Fruit fly (Drosophila melanogaster) whole organism, embryonic: ENCODE measurements around the gene CG34107.

Source experiments
- ATbp ChIP-seq: fragments of 200-800 bp; sonication (Bioruptor generic); optimal IDR thresholded peaks from 2 replicates; lab custom pipeline; 2017; ENCODE audit warnings: missing biosample characterization, mild to moderate bottlenecking, missing genetic modification characterization, missing genetic modification reagents
- Blimp-1 ChIP-seq: fragments of 200-800 bp; sonication (Bioruptor generic); optimal IDR thresholded peaks from 3 replicates; lab custom pipeline; 2018; ENCODE audit warnings: missing biosample characterization, missing genetic modification characterization, mild to moderate bottlenecking, moderate library complexity, missing genetic modification reagents
- CG11456 ChIP-seq: fragments of 200-800 bp; sonication (Bioruptor generic); IDR thresholded peaks from 3 replicates; pipeline ENCODE4 v1.3.6; 2022; ENCODE audit warnings: missing biosample characterization, missing genetic modification characterization
- CG11560 ChIP-seq: fragments of 200-800 bp; sonication (Bioruptor generic); IDR thresholded peaks from 3 replicates; pipeline ENCODE4 v1.3.6; 2022; ENCODE audit warnings: missing biosample characterization, missing genetic modification characterization
- CG12104 ChIP-seq: fragments of 200-800 bp; sonication (Bioruptor generic); optimal IDR thresholded peaks from 3 replicates; lab custom pipeline; 2016; ENCODE audit warnings: missing biosample characterization, missing genetic modification characterization
- CG12744 ChIP-seq: fragments of 200-800 bp; sonication (Bioruptor generic); optimal IDR thresholded peaks from 2 replicates; lab custom pipeline; 2016; ENCODE audit warnings: missing biosample characterization, missing genetic modification characterization
- CG14050 ChIP-seq: fragments of 200-800 bp; sonication (Bioruptor generic); IDR thresholded peaks from 3 replicates; pipeline ENCODE4 v1.3.6; 2022; ENCODE audit warnings: missing biosample characterization, missing genetic modification characterization
- CG1792 ChIP-seq: fragments of 200-800 bp; sonication (Bioruptor generic); optimal IDR thresholded peaks from 2 replicates; lab custom pipeline; 2016; ENCODE audit warnings: missing biosample characterization, missing genetic modification characterization
- CG18764 ChIP-seq: fragments of 200-800 bp; sonication (Bioruptor generic); optimal IDR thresholded peaks from 3 replicates; lab custom pipeline; 2016; ENCODE audit warnings: missing biosample characterization, missing genetic modification characterization
- CG2129 ChIP-seq: fragments of 200-800 bp; sonication (Bioruptor generic); IDR thresholded peaks from 2 replicates; pipeline ENCODE4 v1.3.6; 2022; ENCODE audit warnings: missing biosample characterization, missing genetic modification characterization; ENCODE audit not compliant: partially characterized antibody
- CG2889 ChIP-seq: fragments of 200-800 bp; sonication (Bioruptor generic); IDR thresholded peaks from 3 replicates; pipeline ENCODE4 v1.3.6; 2022; ENCODE audit warnings: missing biosample characterization, missing genetic modification characterization
- CG32532 ChIP-seq: fragments of 200-800 bp; sonication (Bioruptor generic); IDR thresholded peaks from 2 replicates; pipeline ENCODE4 v1.3.6; 2022; ENCODE audit warnings: missing biosample characterization, missing genetic modification characterization
- CG3847 ChIP-seq: fragments of 200-800 bp; sonication (Bioruptor generic); IDR thresholded peaks from 2 replicates; pipeline ENCODE4 v1.3.6; 2022; ENCODE audit warnings: missing biosample characterization, missing genetic modification characterization
- CG4730 ChIP-seq: fragments of 200-800 bp; sonication (Bioruptor generic); IDR thresholded peaks from 2 replicates; pipeline ENCODE4 v1.3.6; 2022; ENCODE audit warnings: missing biosample characterization, missing genetic modification characterization
- CG6689 ChIP-seq: fragments of 200-800 bp; sonication (Bioruptor generic); IDR thresholded peaks from 2 replicates; pipeline ENCODE4 v1.3.6; 2022; ENCODE audit warnings: missing biosample characterization, missing genetic modification characterization
- CG7928 ChIP-seq: fragments of 200-800 bp; sonication (Bioruptor generic); optimal IDR thresholded peaks from 2 replicates; lab custom pipeline; 2017; ENCODE audit warnings: missing biosample characterization, mild to moderate bottlenecking, missing genetic modification characterization
- CG8281 ChIP-seq: fragments of 200-800 bp; sonication (Bioruptor generic); optimal IDR thresholded peaks from 2 replicates; lab custom pipeline; 2018; ENCODE audit warnings: missing biosample characterization, mild to moderate bottlenecking, missing genetic modification characterization, moderate library complexity
- CG8924 ChIP-seq: fragments of 200-800 bp; optimal IDR thresholded peaks from 3 replicates; lab custom pipeline; 2019; ENCODE audit warnings: missing biosample characterization, mild to moderate bottlenecking, missing genetic modification characterization, moderate library complexity
- CG9932 ChIP-seq: fragments of 200-800 bp; sonication (Bioruptor generic); IDR thresholded peaks from 2 replicates; pipeline ENCODE4 v1.3.6; 2022; ENCODE audit warnings: missing biosample characterization, missing genetic modification characterization
- CTCF ChIP-seq: fragments of 200-800 bp; sonication (Bioruptor generic); optimal IDR thresholded peaks from 2 replicates; lab custom pipeline; 2017; ENCODE audit warnings: missing biosample characterization, mild to moderate bottlenecking, missing genetic modification characterization, moderate library complexity
- Dbx ChIP-seq: fragments of 200-800 bp; sonication (Bioruptor generic); IDR thresholded peaks from 3 replicates; pipeline ENCODE4 v1.3.6; 2022; ENCODE audit warnings: missing biosample characterization, missing genetic modification characterization
- Dfd ChIP-seq, 2 experiments: fragments of >200 bp; optimal IDR thresholded peaks; 2 replicates each; lab custom pipeline; 2017; ENCODE audit warnings: missing biosample characterization in 2 of 2, missing genetic modification characterization in 2 of 2
- Dp ChIP-seq: fragments of 200-800 bp; sonication (Bioruptor generic); optimal IDR thresholded peaks from 2 replicates; lab custom pipeline; 2018; ENCODE audit warnings: missing biosample characterization, mild to moderate bottlenecking, missing genetic modification characterization, moderate library complexity
- Eip74EF ChIP-seq, 2 experiments: fragments of 200-800 bp in 1 of 2; fragments of >200 bp in 1 of 2; sonication (Bioruptor generic) in 1 of 2; optimal IDR thresholded peaks; 2 replicates each; lab custom pipeline; 2017 to 2019; ENCODE audit warnings: missing biosample characterization in 2 of 2, missing genetic modification characterization in 2 of 2, mild to moderate bottlenecking in 1 of 2, moderate library complexity in 1 of 2
- Fer1 ChIP-seq: fragments of 200-800 bp; sonication (Bioruptor generic); optimal IDR thresholded peaks from 2 replicates; lab custom pipeline; 2017; ENCODE audit warnings: missing biosample characterization, mild to moderate bottlenecking, missing genetic modification characterization
- GATAe ChIP-seq: fragments of 200-800 bp; sonication (Bioruptor generic); conservative IDR thresholded peaks from 2 replicates; pipeline ENCODE4 v1.3.6; 2022; ENCODE audit warnings: missing biosample characterization, missing genetic modification characterization
- H2.0 ChIP-seq: fragments of 200-800 bp; sonication (Bioruptor generic); IDR thresholded peaks from 2 replicates; pipeline ENCODE4 v1.3.6; 2022; ENCODE audit warnings: missing biosample characterization, missing genetic modification characterization
- HLH3B ChIP-seq: fragments of 200-800 bp; sonication (Bioruptor generic); IDR thresholded peaks from 2 replicates; pipeline ENCODE4 v1.3.6; 2022; ENCODE audit warnings: missing biosample characterization, missing genetic modification characterization
- Lpt ChIP-seq: fragments of >200 bp; optimal IDR thresholded peaks from 2 replicates; lab custom pipeline; 2018; ENCODE audit warnings: missing biosample characterization, missing genetic modification characterization
- NFAT ChIP-seq: fragments of 200-800 bp; sonication (Bioruptor generic); IDR thresholded peaks from 2 replicates; pipeline ENCODE4 v1.3.6; 2022; ENCODE audit warnings: missing biosample characterization, missing genetic modification characterization
- NK7.1 ChIP-seq: fragments of 200-800 bp; sonication (Bioruptor generic); optimal IDR thresholded peaks from 3 replicates; lab custom pipeline; 2016; ENCODE audit warnings: missing biosample characterization, missing genetic modification characterization
- Six4 ChIP-seq: fragments of 200-800 bp; sonication (Bioruptor generic); optimal IDR thresholded peaks from 2 replicates; lab custom pipeline; 2016; ENCODE audit warnings: missing biosample characterization, missing genetic modification characterization
- Stat92E ChIP-seq, 3 experiments: fragments of >200 bp in 2 of 3; fragments of 200-800 bp in 1 of 3; sonication (Bioruptor generic) in 1 of 3; optimal IDR thresholded peaks; 2 replicates each; lab custom pipeline; 2017 to 2019; ENCODE audit warnings: missing biosample characterization in 3 of 3, missing genetic modification characterization in 3 of 3, mild to moderate bottlenecking in 1 of 3, moderate library complexity in 1 of 3
- TFAM ChIP-seq: fragments of 200-800 bp; sonication (Bioruptor generic); optimal IDR thresholded peaks from 2 replicates; lab custom pipeline; 2017; ENCODE audit warnings: missing biosample characterization, missing genetic modification characterization, inconsistent platforms
- Usf ChIP-seq: fragments of 200-800 bp; sonication (Bioruptor generic); optimal IDR thresholded peaks from 2 replicates; lab custom pipeline; 2017; ENCODE audit warnings: missing genotype, missing biosample characterization, missing genetic modification characterization
- Vsx1 ChIP-seq: fragments of 200-800 bp; sonication (Bioruptor generic); optimal IDR thresholded peaks from 2 replicates; lab custom pipeline; 2017; ENCODE audit warnings: missing biosample characterization, mild to moderate bottlenecking, missing genetic modification characterization, missing genetic modification reagents
- al ChIP-seq: fragments of 200-800 bp; sonication (Bioruptor generic); IDR thresholded peaks from 2 replicates; pipeline ENCODE4 v1.3.6; 2022; ENCODE audit warnings: missing biosample characterization, missing genetic modification characterization
- bbx ChIP-seq: fragments of 200-800 bp; sonication (Bioruptor generic); IDR thresholded peaks from 2 replicates; pipeline ENCODE4 v1.3.6; 2022; ENCODE audit warnings: missing biosample characterization, missing genetic modification characterization; ENCODE audit not compliant: partially characterized antibody
- chif ChIP-seq, 2 experiments: fragments of 200-800 bp; sonication (Bioruptor generic); optimal IDR thresholded peaks; 3 replicates each; lab custom pipeline; 2016; ENCODE audit warnings: missing biosample characterization in 2 of 2, missing genetic modification characterization in 2 of 2
- ems ChIP-seq: fragments of 200-800 bp; sonication (Bioruptor generic); optimal IDR thresholded peaks from 3 replicates; lab custom pipeline; 2016; ENCODE audit warnings: missing biosample characterization, missing genetic modification characterization
- gce ChIP-seq: fragments of 200-800 bp; sonication (Bioruptor generic); IDR thresholded peaks from 3 replicates; pipeline ENCODE4 v1.3.6; 2022; ENCODE audit warnings: missing biosample characterization, missing genetic modification characterization
- gsb-n ChIP-seq: fragments of 200-800 bp; sonication (Bioruptor generic); optimal IDR thresholded peaks from 3 replicates; lab custom pipeline; 2018; ENCODE audit warnings: missing biosample characterization, mild to moderate bottlenecking, missing genetic modification characterization
- ham ChIP-seq: fragments of 200-800 bp; sonication (Bioruptor generic); IDR thresholded peaks from 2 replicates; pipeline ENCODE4 v1.3.6; 2022; ENCODE audit warnings: missing biosample characterization, missing genetic modification characterization
- ind ChIP-seq: fragments of 200-800 bp; sonication (Bioruptor generic); optimal IDR thresholded peaks from 3 replicates; lab custom pipeline; 2016; ENCODE audit warnings: missing biosample characterization, missing genetic modification characterization
- kni ChIP-seq: fragments of 200-800 bp; sonication (Bioruptor generic); optimal IDR thresholded peaks from 3 replicates; lab custom pipeline; 2017; ENCODE audit warnings: mild to moderate bottlenecking, missing biosample characterization, missing genetic modification reagents, missing genetic modification characterization
- lbe ChIP-seq: fragments of 200-800 bp; sonication (Bioruptor generic); optimal IDR thresholded peaks from 2 replicates; lab custom pipeline; 2016; ENCODE audit warnings: missing biosample characterization, mild to moderate bottlenecking, missing genetic modification characterization
- nmo ChIP-seq: fragments of 200-800 bp; sonication (Bioruptor generic); optimal IDR thresholded peaks from 2 replicates; lab custom pipeline; 2018; ENCODE audit warnings: missing biosample characterization, mild to moderate bottlenecking, missing genetic modification characterization, moderate library complexity
- psq ChIP-seq: fragments of 200-800 bp; sonication (Bioruptor generic); optimal IDR thresholded peaks from 2 replicates; lab custom pipeline; 2017; ENCODE audit warnings: missing biosample characterization, missing genetic modification characterization
- repo ChIP-seq: fragments of 200-800 bp; sonication (Bioruptor generic); optimal IDR thresholded peaks from 2 replicates; lab custom pipeline; 2016; ENCODE audit warnings: missing biosample characterization, missing genetic modification characterization
- sna ChIP-seq: fragments of 200-800 bp; sonication (Bioruptor generic); IDR thresholded peaks from 2 replicates; pipeline ENCODE4 v1.3.6; 2022; ENCODE audit warnings: missing biosample characterization, missing genetic modification characterization; ENCODE audit not compliant: partially characterized antibody
- trh ChIP-seq: fragments of 200-800 bp; sonication (Bioruptor generic); optimal IDR thresholded peaks from 2 replicates; lab custom pipeline; 2016; ENCODE audit warnings: missing biosample characterization, missing genetic modification characterization
- tup ChIP-seq: fragments of 200-800 bp; sonication (Bioruptor generic); optimal IDR thresholded peaks from 2 replicates; lab custom pipeline; 2016; ENCODE audit warnings: missing biosample characterization, mild to moderate bottlenecking, missing genetic modification characterization, moderate library complexity

CG34107 gene

dm6 chr3R:10261800-10262199, 37.1 kb downstream of the CG34107 start, which contains the start of the genes Sirt6 and pont (continued):
- TF ChIP-seq gce (GFP tag; lab: Robert Waterston, UW) (no peak), CG1792 (peak; percentile 26), Vsx1 (peak; percentile 82), CG6689 (GFP tag; lab: Robert Waterston, UW) (no peak), ATbp (peak; percentile 92), CG2129 (GFP tag; lab: Robert Waterston, UW) (no peak), CG8281 (peak; percentile 85), CG7928 (GFP tag; lab: Kevin White, UChicago) (peak; percentile 54), NFAT (GFP tag; lab: Robert Waterston, UW) (no peak), H2.0 (no peak), Dfd (GFP tag; optimal IDR thresholded peaks at IDR 0.05; lab: Kevin White, UChicago) (no peak), Stat92E (GFP tag; optimal IDR thresholded peaks at IDR 0.05; lab: Kevin White, UChicago) (peak in 1 of 3 experiments; percentile 91), Usf (GFP tag; lab: Kevin White, UChicago) (peak; percentile 87), CG12744 (GFP tag; lab: Kevin White, UChicago) (peak; percentile 53), trh (GFP tag; lab: Kevin White, UChicago) (peak; percentile 82), sna (no peak), ind (GFP tag; lab: Kevin White, UChicago) (peak; percentile 94), kni (GFP tag; lab: Kevin White, UChicago) (no peak), CG9932 (no peak), CG8924 (tag; lab: Kevin White, UChicago) (peak; percentile 98), Dp (GFP tag; lab: Kevin White, UChicago) (peak; percentile 13), CG3847 (GFP tag; lab: Robert Waterston, UW) (no peak), chif (GFP tag; optimal IDR thresholded peaks at IDR 0.05; lab: Kevin White, UChicago) (peak; percentile 39 to 59), CG11456 (GFP tag; lab: Robert Waterston, UW) (no peak), tup (GFP tag; lab: Kevin White, UChicago) (peak; percentile 52), repo (GFP tag; lab: Kevin White, UChicago) (no peak), ham (no peak), CG32532 (no peak), TFAM (GFP tag; lab: Kevin White, UChicago) (peak; percentile 44), Fer1 (GFP tag; lab: Kevin White, UChicago) (peak; percentile 91), CG2889 (GFP tag; lab: Robert Waterston, UW) (no peak), gsb-n (tag; lab: Kevin White, UChicago) (peak; percentile 99), lbe (GFP tag; lab: Kevin White, UChicago) (peak; percentile 80), Lpt (no peak), bbx (GFP tag; lab: Robert Waterston, UW) (no peak), CTCF (GFP tag; lab: Kevin White, UChicago) (peak; percentile 25), Blimp-1 (GFP tag; lab: Kevin White, UChicago) (peak; percentile 95), CG11560 (tag; lab: Robert Waterston, UW) (no peak), al (GFP tag; lab: Robert Waterston, UW) (no peak), NK7.1 (GFP tag; lab: Kevin White, UChicago) (no peak), psq (GFP tag; lab: Kevin White, UChicago) (peak; percentile 87), Dbx (GFP tag; lab: Robert Waterston, UW) (no peak), Six4 (peak; percentile 92), CG18764 (GFP tag; lab: Kevin White, UChicago) (peak; percentile 88), nmo (GFP tag; lab: Kevin White, UChicago) (peak; percentile 99), ems (GFP tag; lab: Kevin White, UChicago) (peak; percentile 50), HLH3B (GFP tag; lab: Robert Waterston, UW) (no peak), GATAe (GFP tag; lab: Robert Waterston, UW) (no peak), CG12104 (GFP tag; lab: Kevin White, UChicago) (peak; percentile 93), CG4730 (GFP tag; lab: Robert Waterston, UW) (no peak), Eip74EF (GFP tag; optimal IDR thresholded peaks at IDR 0.05; lab: Kevin White, UChicago) (peak in 1 of 2 experiments; percentile 94), CG14050 (GFP tag; lab: Robert Waterston, UW) (no peak)
